Worm (Caenorhabditis elegans) whole organism, late embryonic: ENCODE results near the gene cogc-8.
A peak's percentile ranks its signal among the peaks of the same experiment; 100 is the strongest.

Experiments
- C38D4.7 ChIP-seq: fragments of 200-800 bp; sonication (Bioruptor generic); optimal IDR thresholded peaks from 2 replicates; lab custom pipeline; 2018; ENCODE audit warnings: mild to moderate bottlenecking, missing genetic modification characterization, moderate library complexity, missing compliant biosample characterization
- K09A11.1 ChIP-seq: sonication (generic microtip); optimal IDR thresholded peaks from 2 replicates; lab custom pipeline; 2017; ENCODE audit warnings: antibody characterized with exemption, mild to moderate bottlenecking, missing genetic modification characterization, missing compliant biosample characterization; ENCODE audit not compliant: insufficient read depth
- ahr-1 ChIP-seq: sonication (generic microtip); optimal IDR thresholded peaks from 2 replicates; lab custom pipeline; 2016; ENCODE audit warnings: missing genetic modification characterization, missing compliant biosample characterization
- ceh-14 ChIP-seq: sonication (generic microtip); optimal IDR thresholded peaks from 2 replicates; lab custom pipeline; 2016; ENCODE audit warnings: missing genotype, missing genetic modification characterization, missing compliant biosample characterization
- ceh-19 ChIP-seq: fragments of 200-800 bp; sonication (Bioruptor generic); optimal IDR thresholded peaks from 2 replicates; lab custom pipeline; 2018; ENCODE audit warnings: mild to moderate bottlenecking, missing genetic modification characterization, missing compliant biosample characterization
- ceh-22 ChIP-seq: sonication (generic microtip); optimal IDR thresholded peaks from 2 replicates; lab custom pipeline; 2017; ENCODE audit warnings: missing biosample characterization, missing genetic modification characterization
- ceh-24 ChIP-seq: sonication (generic microtip); optimal IDR thresholded peaks from 2 replicates; lab custom pipeline; 2016; ENCODE audit warnings: mild to moderate bottlenecking, missing genetic modification characterization, missing compliant biosample characterization
- ceh-30 ChIP-seq: fragments of 150-350 bp; optimal IDR thresholded peaks from 2 replicates; lab custom pipeline; 2014; ENCODE audit warnings: missing biosample characterization, missing genetic modification characterization
- elt-2 ChIP-seq: sonication (generic microtip); optimal IDR thresholded peaks from 2 replicates; lab custom pipeline; 2016; ENCODE audit warnings: missing genetic modification reagents, missing genetic modification characterization, missing compliant biosample characterization
- ets-4 ChIP-seq: sonication (generic microtip); optimal IDR thresholded peaks from 2 replicates; lab custom pipeline; 2016; ENCODE audit warnings: missing genetic modification characterization, missing compliant biosample characterization
- fkh-10 ChIP-seq: fragments of 150-350 bp; optimal IDR thresholded peaks from 2 replicates; lab custom pipeline; 2014; ENCODE audit warnings: missing biosample characterization, missing genetic modification reagents, missing genetic modification characterization
- gmeb-2 ChIP-seq: sonication (generic microtip); optimal IDR thresholded peaks from 2 replicates; lab custom pipeline; 2016; ENCODE audit warnings: missing genetic modification characterization, inconsistent platforms, missing compliant biosample characterization
- hlh-13 ChIP-seq: fragments of 200-800 bp; sonication (Bioruptor generic); optimal IDR thresholded peaks from 2 replicates; lab custom pipeline; 2018; ENCODE audit warnings: mild to moderate bottlenecking, missing genetic modification characterization, missing compliant biosample characterization
- hlh-15 ChIP-seq: sonication (generic microtip); optimal IDR thresholded peaks from 2 replicates; lab custom pipeline; 2016; ENCODE audit warnings: missing genetic modification characterization, missing compliant biosample characterization
- hlh-8 ChIP-seq: sonication (generic microtip); optimal IDR thresholded peaks from 2 replicates; lab custom pipeline; 2016; ENCODE audit warnings: missing genotype, missing genetic modification characterization, missing compliant biosample characterization
- lim-6 ChIP-seq: sonication (generic microtip); optimal IDR thresholded peaks from 2 replicates; lab custom pipeline; 2016; ENCODE audit warnings: missing genetic modification characterization, missing compliant biosample characterization
- madf-2 ChIP-seq: sonication (generic microtip); optimal IDR thresholded peaks from 2 replicates; lab custom pipeline; 2017; ENCODE audit warnings: missing genetic modification characterization, missing compliant biosample characterization
- nfya-1 ChIP-seq: sonication (generic microtip); optimal IDR thresholded peaks from 2 replicates; lab custom pipeline; 2017; ENCODE audit warnings: missing genetic modification characterization, mild to moderate bottlenecking, missing compliant biosample characterization, antibody characterized with exemption, moderate library complexity
- nhr-232 ChIP-seq: sonication (generic microtip); optimal IDR thresholded peaks from 2 replicates; lab custom pipeline; 2016; ENCODE audit warnings: missing genetic modification characterization, missing compliant biosample characterization
- pat-9 ChIP-seq: fragments of 200-800 bp; sonication (Bioruptor generic); optimal IDR thresholded peaks from 2 replicates; lab custom pipeline; 2018; ENCODE audit warnings: mild to moderate bottlenecking, missing genetic modification characterization, moderate library complexity, missing compliant biosample characterization
- pha-4 ChIP-seq: fragments of 150-350 bp; optimal IDR thresholded peaks from 2 replicates; lab custom pipeline; 2018; ENCODE audit warnings: missing biosample characterization, missing genetic modification reagents, missing genetic modification characterization
- pqm-1 ChIP-seq: sonication (generic microtip); optimal IDR thresholded peaks from 2 replicates; lab custom pipeline; 2016; ENCODE audit warnings: missing genetic modification characterization, missing compliant biosample characterization
- pros-1 ChIP-seq: fragments of 150-350 bp; optimal IDR thresholded peaks from 2 replicates; lab custom pipeline; 2014; ENCODE audit warnings: missing biosample characterization, missing genetic modification reagents, missing genetic modification characterization
- ref-2 ChIP-seq: sonication (generic microtip); optimal IDR thresholded peaks from 2 replicates; lab custom pipeline; 2016; ENCODE audit warnings: missing genetic modification characterization, missing compliant biosample characterization
- rnt-1 ChIP-seq: sonication (generic microtip); optimal IDR thresholded peaks from 2 replicates; lab custom pipeline; 2016; ENCODE audit warnings: missing genetic modification characterization, missing compliant biosample characterization
- sox-4 ChIP-seq: sonication (generic microtip); optimal IDR thresholded peaks from 2 replicates; lab custom pipeline; 2017; ENCODE audit warnings: mild to moderate bottlenecking, missing genetic modification characterization, inconsistent platforms, missing compliant biosample characterization
- syd-9 ChIP-seq: sonication (generic microtip); optimal IDR thresholded peaks from 2 replicates; lab custom pipeline; 2016; ENCODE audit warnings: mild to moderate bottlenecking, missing genetic modification characterization, moderate library complexity, missing compliant biosample characterization
- tbx-2 ChIP-seq: sonication (generic microtip); optimal IDR thresholded peaks from 2 replicates; lab custom pipeline; 2016; ENCODE audit warnings: missing genetic modification characterization, missing compliant biosample characterization
- unc-3 ChIP-seq, 2 experiments: fragments of 200-800 bp in 1 of 2; sonication (Bioruptor generic) in 1 of 2; sonication (generic microtip) in 1 of 2; conservative IDR thresholded peaks in 1 of 2; optimal IDR thresholded peaks in 1 of 2; 2 replicates each; pipeline versions ENCODE4 v1.3.6 to Lab custom; 2016 to 2022; ENCODE audit warnings: missing compliant biosample characterization in 2 of 2, missing genetic modification characterization in 2 of 2, missing genetic modification reagents in 1 of 2
- unc-42 ChIP-seq: sonication (generic microtip); optimal IDR thresholded peaks from 2 replicates; lab custom pipeline; 2016; ENCODE audit warnings: missing genotype, missing genetic modification characterization, missing compliant biosample characterization
- unc-55 ChIP-seq: sonication (generic microtip); optimal IDR thresholded peaks from 2 replicates; lab custom pipeline; 2017; ENCODE audit warnings: missing biosample characterization, missing genetic modification reagents, missing genetic modification characterization
- ztf-16 ChIP-seq: sonication (generic microtip); optimal IDR thresholded peaks from 2 replicates; lab custom pipeline; 2017; ENCODE audit warnings: missing genetic modification characterization, missing compliant biosample characterization

The cogc-8 gene

DNA sequence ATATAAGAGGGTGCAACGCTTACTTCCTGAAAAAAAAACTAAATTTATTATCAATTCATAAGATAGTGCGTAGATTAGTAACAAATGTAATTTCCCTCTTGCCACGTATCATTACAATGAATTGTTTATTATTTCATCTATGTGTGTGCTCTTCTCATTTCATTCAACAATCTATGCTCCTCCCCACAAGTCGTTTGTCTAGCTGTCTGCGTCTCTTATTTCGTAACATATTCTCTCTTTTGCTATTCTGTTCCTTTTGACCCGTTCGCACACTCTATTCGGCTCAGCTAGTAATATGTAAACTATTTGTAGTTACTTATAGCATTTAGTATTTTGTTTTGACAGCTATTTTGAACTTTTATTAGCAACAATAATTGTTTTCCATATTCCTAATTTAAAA is 41.8 kb downstream of the cogc-8 start:
- TF ChIP-seq gmeb-2 = no peak
- TF ChIP-seq unc-42 (tag; lab: Kevin White, UChicago) = no peak
- no peak for TF ChIP-seq madf-2 (tag; lab: Kevin White, UChicago)
- TF ChIP-seq pqm-1 (tag; lab: Kevin White, UChicago) = no peak
- TF ChIP-seq syd-9 (tag; lab: Kevin White, UChicago) = no peak
- no peak for TF ChIP-seq ets-4 (tag; lab: Kevin White, UChicago)
- no peak for TF ChIP-seq fkh-10 (GFP tag; lab: Kevin White, UChicago)
- no peak for TF ChIP-seq rnt-1 (tag; lab: Kevin White, UChicago)
- no peak for TF ChIP-seq pat-9 (tag; lab: Kevin White, UChicago)
- TF ChIP-seq hlh-8 (tag; lab: Kevin White, UChicago) = no peak
- TF ChIP-seq ceh-19 (GFP tag; lab: Kevin White, UChicago) = no peak

DNA sequence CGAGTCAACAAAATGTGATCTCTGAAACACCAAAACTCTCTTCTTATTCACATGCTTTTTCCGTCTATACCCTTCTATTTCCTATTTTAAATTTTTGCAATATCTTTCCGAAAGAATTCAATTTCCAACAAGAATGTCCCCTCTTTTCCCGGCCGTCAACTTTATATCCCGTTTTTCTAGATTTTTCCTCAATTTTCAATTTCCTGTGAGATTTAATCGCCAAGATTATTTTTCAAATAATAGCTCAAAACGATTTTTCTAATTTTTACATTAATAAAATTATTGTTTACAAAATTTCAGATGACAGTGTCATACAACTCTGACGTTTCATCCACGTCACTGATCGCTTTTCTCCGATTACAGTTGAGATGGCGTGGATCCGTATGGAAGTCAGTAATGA is 43.1 kb downstream of the cogc-8 start, which contains the start of gene best-19:
Gene best-19, plus strand, starts transcription at position 301 of the 400 bp plus-strand sequence.
- no peak for TF ChIP-seq K09A11.1
- TF ChIP-seq unc-42 (tag; lab: Kevin White, UChicago) = peak; percentile 52
- TF ChIP-seq ceh-30 = no peak
- TF ChIP-seq, all 69 proteins: peak for 1

DNA sequence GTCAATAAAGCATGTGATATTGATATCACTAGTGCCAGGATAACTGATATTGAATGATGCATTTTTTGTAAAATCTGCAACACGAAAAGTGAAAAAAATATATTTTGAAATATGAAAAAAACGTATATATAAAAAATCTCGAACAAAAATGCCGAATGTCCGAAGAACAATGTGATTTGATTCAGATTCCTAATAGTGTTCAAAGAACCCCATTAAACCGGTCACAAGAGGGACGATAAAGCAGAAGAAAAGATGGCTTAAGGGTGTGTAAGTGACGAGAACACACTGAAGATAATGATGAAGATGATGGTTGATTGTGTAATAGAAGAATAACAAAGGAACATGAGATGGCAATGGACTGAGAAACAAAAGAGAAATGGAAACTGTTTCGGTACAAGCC is 47.8 kb downstream of the cogc-8 start, which contains the start of gene T21D12.14:
Gene T21D12.14, minus strand, starts transcription at position 101 of the 400 bp plus-strand sequence.
- no peak for TF ChIP-seq unc-55 (GFP tag; lab: Kevin White, UChicago)
- no peak for TF ChIP-seq hlh-13 (GFP tag; lab: Kevin White, UChicago)
- TF ChIP-seq lim-6 = no peak
- TF ChIP-seq pros-1 = no peak
- TF ChIP-seq ceh-24 (tag; lab: Kevin White, UChicago) = no peak
- no peak for TF ChIP-seq nhr-232 (tag; lab: Kevin White, UChicago)
- TF ChIP-seq, all 69 proteins: peak for 0

DNA sequence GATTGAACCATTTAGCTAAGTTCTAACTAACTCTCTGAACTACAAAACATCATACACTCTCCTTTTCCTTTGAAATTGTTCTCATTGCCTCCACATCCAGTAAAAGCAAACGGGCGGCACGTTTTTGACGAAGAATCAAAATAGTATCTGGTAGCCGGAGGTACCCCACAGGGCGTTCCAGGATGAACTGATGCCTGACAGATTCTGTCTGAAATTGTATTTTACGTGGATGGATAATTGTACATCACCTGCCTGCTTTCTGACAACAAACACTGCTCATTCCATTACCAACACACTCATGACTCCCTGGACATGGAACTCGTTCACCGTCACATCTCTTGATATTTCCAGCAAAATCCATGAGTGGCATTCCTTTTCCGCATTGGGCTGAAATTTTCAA is 50.1 kb downstream of the cogc-8 start:
- TF ChIP-seq unc-3 (GFP tag; conservative IDR thresholded peaks at IDR 0.05; lab: Robert Waterston, UW) = no peak
- no peak for TF ChIP-seq unc-3 (tag; optimal IDR thresholded peaks at IDR 0.05; lab: Kevin White, UChicago)
- TF ChIP-seq ceh-22 = no peak
- no peak for TF ChIP-seq sox-4 (tag; lab: Kevin White, UChicago)
- no peak for TF ChIP-seq ztf-16 (tag; lab: Kevin White, UChicago)
- no peak for TF ChIP-seq hlh-15 (tag; lab: Kevin White, UChicago)
- TF ChIP-seq pat-9 (tag; lab: Kevin White, UChicago) = no peak
- no peak for TF ChIP-seq ceh-19 (GFP tag; lab: Kevin White, UChicago)
- TF ChIP-seq fkh-10 (GFP tag; lab: Kevin White, UChicago) = no peak
- TF ChIP-seq nfya-1 (tag; lab: Kevin White, UChicago) = no peak
- no peak for TF ChIP-seq ceh-14
- no peak for TF ChIP-seq tbx-2 (tag; lab: Kevin White, UChicago)
- no peak for TF ChIP-seq C38D4.7 (GFP tag; lab: Kevin White, UChicago)
- TF ChIP-seq, all 69 proteins: peak for 0

DNA sequence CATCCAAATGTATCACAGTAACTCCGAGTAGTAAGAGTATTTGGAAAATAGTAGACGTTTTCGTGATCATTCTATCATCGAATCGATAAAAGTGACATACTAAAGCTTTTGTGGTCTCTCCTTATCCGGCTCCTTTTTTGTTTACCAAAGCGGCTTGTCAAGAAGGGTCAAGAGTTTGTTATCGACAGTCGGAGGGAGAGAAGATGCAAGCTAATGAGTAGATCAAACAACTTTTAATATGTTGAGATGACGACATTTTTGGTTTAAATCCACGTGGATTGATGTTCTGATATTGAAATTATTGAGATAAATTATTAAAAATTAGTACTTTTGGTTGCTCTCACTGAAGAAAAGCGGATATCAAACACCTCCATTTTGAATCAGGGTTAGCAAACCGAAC is 51.1 kb downstream of the cogc-8 start, which contains the start of gene T21D12.7:
Gene T21D12.7, minus strand, starts transcription at position 101 of the 400 bp plus-strand sequence.
- TF ChIP-seq hlh-8 (tag; lab: Kevin White, UChicago) (no peak), ref-2 (tag; lab: Kevin White, UChicago) (no peak), ahr-1 (tag; lab: Kevin White, UChicago) (no peak)

DNA sequence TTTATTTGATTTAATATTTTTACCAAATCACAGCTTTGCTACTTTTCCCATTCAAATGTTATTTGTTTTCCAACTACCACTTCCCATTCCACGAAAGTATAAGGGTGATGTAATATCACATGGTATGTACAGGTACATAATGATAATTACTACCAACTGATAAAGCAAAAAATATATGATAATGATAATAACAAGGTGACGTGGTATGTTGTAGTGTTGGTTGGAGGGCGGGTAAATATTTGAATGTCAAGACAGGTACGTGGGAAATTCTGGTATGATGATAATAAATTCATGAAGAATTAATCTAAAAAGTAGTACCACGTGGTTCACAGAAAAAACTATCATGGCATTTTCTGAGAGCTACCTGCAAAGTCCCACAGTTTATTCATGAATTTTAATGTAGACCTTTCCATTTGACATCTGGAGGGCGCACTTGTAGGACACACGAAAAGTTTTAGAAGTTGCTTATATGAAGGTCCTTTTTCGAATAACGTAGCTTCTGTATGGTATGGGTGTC is 51.7 kb downstream of the cogc-8 start:
- TF ChIP-seq pha-4 (tag; lab: Kevin White, UChicago) (no peak), pqm-1 (tag; lab: Kevin White, UChicago) (peak; percentile 18), elt-2 (tag; lab: Kevin White, UChicago) (peak; percentile 95)
